Worm (Caenorhabditis elegans) whole organism, mixed stage, embryonic: ENCODE results near the gene mltn-8.

Experiments
- nhr-2 ChIP-seq: fragments of 150-350 bp; optimal IDR thresholded peaks from 2 replicates; lab custom pipeline; 2014; ENCODE audit warnings: missing biosample characterization, missing genetic modification characterization
- unc-39 ChIP-seq: fragments of 150-350 bp; optimal IDR thresholded peaks from 2 replicates; lab custom pipeline; 2014; ENCODE audit warnings: missing biosample characterization, missing genetic modification characterization

ce11 chrV:359466-359865 is 20.6 kb downstream of the mltn-8 start, which contains the start of gene T22H9.1:
- no peak for TF ChIP-seq nhr-2 (tag; lab: Kevin White, UChicago)
- TF ChIP-seq unc-39 (tag; lab: Kevin White, UChicago) = no peak
